Fruit fly (Drosophila melanogaster): ENCODE data around the gene Ldaf1.

- peak; percentile 46 for TF ChIP-seq CG6854 (GFP tag; optimal IDR thresholded peaks at IDR 0.05)
- TF ChIP-seq achi (GFP tag; optimal IDR thresholded peaks at IDR 0.05): peak; percentile 55
- TF ChIP-seq net (GFP tag; optimal IDR thresholded peaks at IDR 0.05): no peak
- peak; percentile 84 for TF ChIP-seq Sox102F (GFP tag; optimal IDR thresholded peaks at IDR 0.05)
- peak; percentile 41 for TF ChIP-seq Eip93F (GFP tag; optimal IDR thresholded peaks at IDR 0.05)
- TF ChIP-seq dac (GFP tag; optimal IDR thresholded peaks at IDR 0.05): no peak
- TF ChIP-seq OdsH (GFP tag; optimal IDR thresholded peaks at IDR 0.05): peak; percentile 50
Observed at dm6 chrX:1943337-1944244, 41.9 kb upstream of the Ldaf1 start.
